Worm (Caenorhabditis elegans) whole organism, L2 larva: ENCODE data around the gene F09C8.2.

Experiments
- egl-27 ChIP-seq: sonication (generic microtip); optimal IDR thresholded peaks from 3 replicates; lab custom pipeline; 2017; ENCODE audit warnings: missing biosample characterization, missing genetic modification reagents, missing genetic modification characterization
- elt-3 ChIP-seq: sonication (generic microtip); optimal IDR thresholded peaks from 2 replicates; lab custom pipeline; 2017; ENCODE audit warnings: missing biosample characterization, missing genetic modification characterization
- fos-1 ChIP-seq: fragments of 150-350 bp; optimal IDR thresholded peaks from 2 replicates; lab custom pipeline; 2014; ENCODE audit warnings: missing biosample characterization, missing genetic modification characterization
- lin-13 ChIP-seq: fragments of 150-350 bp; optimal IDR thresholded peaks from 2 replicates; lab custom pipeline; 2014; ENCODE audit warnings: missing biosample characterization, missing genetic modification reagents, missing genetic modification characterization
- lin-39 ChIP-seq: fragments of 150-350 bp; optimal IDR thresholded peaks from 2 replicates; lab custom pipeline; 2014; ENCODE audit warnings: missing biosample characterization, missing genetic modification reagents, missing genetic modification characterization
- mdl-1 ChIP-seq, 2 experiments: fragments of 150-350 bp in 1 of 2; sonication (generic microtip) in 1 of 2; optimal IDR thresholded peaks; 2 replicates each; lab custom pipeline; 2017; ENCODE audit warnings: missing biosample characterization in 2 of 2, missing genetic modification characterization in 2 of 2
- nhr-10 ChIP-seq: sonication (generic microtip); optimal IDR thresholded peaks from 2 replicates; lab custom pipeline; 2017; ENCODE audit warnings: missing biosample characterization, missing genetic modification characterization
- snpc-4 ChIP-seq: fragments of 150-350 bp; optimal IDR thresholded peaks from 2 replicates; lab custom pipeline; 2014; ENCODE audit warnings: missing biosample characterization, missing genetic modification characterization
- ztf-11 ChIP-seq: sonication (generic microtip); optimal IDR thresholded peaks from 2 replicates; lab custom pipeline; 2017; ENCODE audit warnings: missing biosample characterization, missing genetic modification characterization

- TF ChIP-seq lin-13 (GFP tag; lab: Kevin White, UChicago) (no peak), egl-27 (tag; lab: Kevin White, UChicago) (no peak), elt-3 (no peak), snpc-4 (tag; lab: Kevin White, UChicago) (no peak), nhr-10 (no peak), ztf-11 (no peak), lin-39 (no peak), mdl-1 (tag; optimal IDR thresholded peaks at IDR 0.05; lab: Kevin White, UChicago) (no peak), fos-1 (tag; lab: Kevin White, UChicago) (no peak)
Observed at ce11 chrX:16094370-16094769, 52.5 kb downstream of the F09C8.2 start, which contains the start of gene C30F2.5.
